Fruit fly (Drosophila melanogaster): ENCODE measurements around the gene kraken.

kraken gene

dm6 chr2L:826388-826787 lies 26.2 kb upstream of the kraken start:
- no peak for TF ChIP-seq bab1 (GFP tag; optimal IDR thresholded peaks at IDR 0.05)
- TF ChIP-seq CG11617 (GFP tag; optimal IDR thresholded peaks at IDR 0.05), result no peak
- no peak for TF ChIP-seq Crg-1 (GFP tag; optimal IDR thresholded peaks at IDR 0.05)
- no peak for TF ChIP-seq cic (GFP tag; optimal IDR thresholded peaks at IDR 0.05)
- no peak for TF ChIP-seq pad (GFP tag; optimal IDR thresholded peaks at IDR 0.05)
- no peak for TF ChIP-seq CG7045 (GFP tag; optimal IDR thresholded peaks at IDR 0.05)
- no peak for TF ChIP-seq CG7101 (tag; optimal IDR thresholded peaks at IDR 0.05)
- no peak for TF ChIP-seq tj (GFP tag; optimal IDR thresholded peaks at IDR 0.05)
- no peak for TF ChIP-seq kay (GFP tag; ENCODE audit: borderline replicate concordance)
- TF ChIP-seq CG12768 (GFP tag; optimal IDR thresholded peaks at IDR 0.05), result no peak
- no peak for TF ChIP-seq CG14711 (tag; optimal IDR thresholded peaks at IDR 0.05)
- no peak for TF ChIP-seq CG5204 (GFP tag; optimal IDR thresholded peaks at IDR 0.05)

dm6 chr2L:827049-827448 lies 25.5 kb upstream of the kraken start:
- TF ChIP-seq CG7045 (GFP tag; optimal IDR thresholded peaks at IDR 0.05), result no peak
- TF ChIP-seq bab1 (GFP tag; optimal IDR thresholded peaks at IDR 0.05), result no peak
- TF ChIP-seq CG7101 (tag; optimal IDR thresholded peaks at IDR 0.05), result no peak
- no peak for TF ChIP-seq CG1620 (GFP tag; optimal IDR thresholded peaks at IDR 0.05)
- no peak for TF ChIP-seq CG12768 (GFP tag; optimal IDR thresholded peaks at IDR 0.05)
- TF ChIP-seq Mnt (GFP tag; optimal IDR thresholded peaks at IDR 0.05), result no peak
- no peak for TF ChIP-seq tj (GFP tag; optimal IDR thresholded peaks at IDR 0.05)
- no peak for TF ChIP-seq kay (GFP tag; ENCODE audit: borderline replicate concordance)
- TF ChIP-seq cic (GFP tag; optimal IDR thresholded peaks at IDR 0.05), result no peak
- no peak for TF ChIP-seq CG5204 (GFP tag; optimal IDR thresholded peaks at IDR 0.05)
- TF ChIP-seq Hr96 (GFP tag; optimal IDR thresholded peaks at IDR 0.05), result no peak
- no peak for TF ChIP-seq Crg-1 (GFP tag; optimal IDR thresholded peaks at IDR 0.05)
- no peak for TF ChIP-seq CG11617 (GFP tag; optimal IDR thresholded peaks at IDR 0.05)
- no peak for TF ChIP-seq cnc (optimal IDR thresholded peaks at IDR 0.05)
- TF ChIP-seq Clk (GFP tag; optimal IDR thresholded peaks at IDR 0.05), result no peak
- TF ChIP-seq toe (GFP tag; optimal IDR thresholded peaks at IDR 0.05), result no peak
- no peak for TF ChIP-seq CG14711 (tag; optimal IDR thresholded peaks at IDR 0.05)
- TF ChIP-seq pad (GFP tag; optimal IDR thresholded peaks at IDR 0.05), result no peak
- no peak for TF ChIP-seq CG33017 (tag; optimal IDR thresholded peaks at IDR 0.05)
- TF ChIP-seq ovo (GFP tag; optimal IDR thresholded peaks at IDR 0.05), result no peak

- TF ChIP-seq cic (GFP tag; optimal IDR thresholded peaks at IDR 0.05), result peak; percentile 41
- TF ChIP-seq CG7045 (GFP tag; optimal IDR thresholded peaks at IDR 0.05), result no peak
These were observed 24.8 kb upstream of the kraken start for dm6 chr2L:827516-828362.

- TF ChIP-seq CG12768 (GFP tag; optimal IDR thresholded peaks at IDR 0.05) (no peak), CG14711 (tag; optimal IDR thresholded peaks at IDR 0.05) (no peak), cnc (optimal IDR thresholded peaks at IDR 0.05) (no peak), CG7101 (tag; optimal IDR thresholded peaks at IDR 0.05) (no peak), pad (GFP tag; optimal IDR thresholded peaks at IDR 0.05) (no peak), CG11617 (GFP tag; optimal IDR thresholded peaks at IDR 0.05) (no peak), kay (GFP tag; ENCODE audit: borderline replicate concordance) (no peak), Crg-1 (GFP tag; optimal IDR thresholded peaks at IDR 0.05) (no peak), CG7045 (GFP tag; optimal IDR thresholded peaks at IDR 0.05) (no peak), cic (GFP tag; optimal IDR thresholded peaks at IDR 0.05) (no peak), ovo (GFP tag; optimal IDR thresholded peaks at IDR 0.05) (no peak), CG5204 (GFP tag; optimal IDR thresholded peaks at IDR 0.05) (no peak), CG1620 (GFP tag; optimal IDR thresholded peaks at IDR 0.05) (no peak), toe (GFP tag; optimal IDR thresholded peaks at IDR 0.05) (no peak), bab1 (GFP tag; optimal IDR thresholded peaks at IDR 0.05) (no peak), Hr96 (GFP tag; optimal IDR thresholded peaks at IDR 0.05) (no peak), Clk (GFP tag; optimal IDR thresholded peaks at IDR 0.05) (no peak)
These were observed 14.6 kb upstream of the kraken start for dm6 chr2L:837989-838388.

- TF ChIP-seq cic (GFP tag; optimal IDR thresholded peaks at IDR 0.05), result peak; percentile 5
- TF ChIP-seq bab1 (GFP tag; optimal IDR thresholded peaks at IDR 0.05), result no peak
- no peak for TF ChIP-seq tj (GFP tag; optimal IDR thresholded peaks at IDR 0.05)
These were observed 13.8 kb upstream of the kraken start for dm6 chr2L:838786-839185.

- peak; percentile 19 for TF ChIP-seq CG7045 (GFP tag; optimal IDR thresholded peaks at IDR 0.05)
- peak; percentile 19 for TF ChIP-seq ovo (GFP tag; optimal IDR thresholded peaks at IDR 0.05)
- no peak for TF ChIP-seq tj (GFP tag; optimal IDR thresholded peaks at IDR 0.05)
- peak; percentile 25 for TF ChIP-seq CG12768 (GFP tag; optimal IDR thresholded peaks at IDR 0.05)
- TF ChIP-seq cic (GFP tag; optimal IDR thresholded peaks at IDR 0.05), result no peak
- no peak for TF ChIP-seq toe (GFP tag; optimal IDR thresholded peaks at IDR 0.05)
- no peak for TF ChIP-seq CG7101 (tag; optimal IDR thresholded peaks at IDR 0.05)
- no peak for TF ChIP-seq pad (GFP tag; optimal IDR thresholded peaks at IDR 0.05)
- TF ChIP-seq Crg-1 (GFP tag; optimal IDR thresholded peaks at IDR 0.05), result no peak
- no peak for TF ChIP-seq CG14711 (tag; optimal IDR thresholded peaks at IDR 0.05)
- TF ChIP-seq CG11617 (GFP tag; optimal IDR thresholded peaks at IDR 0.05), result no peak
- TF ChIP-seq CG1620 (GFP tag; optimal IDR thresholded peaks at IDR 0.05), result no peak
These were observed 12.5 kb upstream of the kraken start for dm6 chr2L:840022-840421.

DNA sequence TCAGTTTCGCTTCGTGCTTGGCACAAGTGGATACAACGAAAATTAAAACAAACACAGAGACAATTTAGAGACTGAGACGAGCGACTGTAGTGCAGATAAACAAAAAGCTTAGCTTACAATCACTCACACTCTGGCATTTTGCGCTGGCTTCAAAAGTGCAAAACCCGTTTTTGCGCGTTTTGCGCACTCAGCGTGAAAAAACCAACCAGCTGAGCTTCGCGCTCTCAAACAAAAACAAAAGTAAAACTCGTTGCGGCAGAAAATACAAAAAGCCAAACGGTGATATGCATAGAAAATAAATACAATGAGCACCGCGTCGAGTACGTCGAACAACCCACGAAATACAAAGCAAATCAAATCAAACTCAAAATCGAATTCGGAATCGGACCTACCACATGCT lies 11.9 kb upstream of the kraken start:
- TF ChIP-seq tj (GFP tag; optimal IDR thresholded peaks at IDR 0.05), result peak; percentile 98
- no peak for TF ChIP-seq cnc (optimal IDR thresholded peaks at IDR 0.05)
- TF ChIP-seq cic (GFP tag; optimal IDR thresholded peaks at IDR 0.05), result peak; percentile 63
- no peak for TF ChIP-seq CG7045 (GFP tag; optimal IDR thresholded peaks at IDR 0.05)
- peak; percentile 10 for TF ChIP-seq bab1 (GFP tag; optimal IDR thresholded peaks at IDR 0.05)
- TF ChIP-seq Crg-1 (GFP tag; optimal IDR thresholded peaks at IDR 0.05), result no peak
- TF ChIP-seq kay (GFP tag; ENCODE audit: borderline replicate concordance), result peak; percentile 95
- TF ChIP-seq CG12768 (GFP tag; optimal IDR thresholded peaks at IDR 0.05), result peak; percentile 39

Measured in whole organism, adult.